Fruit fly (Drosophila melanogaster) whole organism, embryonic: Measurements from ENCODE around the gene CG17124.
A peak's percentile ranks its signal among the peaks of the same experiment; 100 is the strongest.

ENCODE experiments used
- Atf6 ChIP-seq: fragments of 200-800 bp; sonication (Bioruptor generic); IDR thresholded peaks from 2 replicates; pipeline ENCODE4 v1.3.6; 2022; ENCODE audit warnings: missing biosample characterization, missing genetic modification characterization
- BEAF-32 ChIP-seq: fragments of 200-800 bp; sonication (Bioruptor generic); optimal IDR thresholded peaks from 3 replicates; lab custom pipeline; 2017; ENCODE audit warnings: missing biosample characterization, missing genetic modification characterization, mild to moderate bottlenecking, moderate library complexity, missing genetic modification reagents
- C15 ChIP-seq: fragments of 200-800 bp; sonication (Bioruptor generic); IDR thresholded peaks from 3 replicates; pipeline ENCODE4 v1.3.6; 2022; ENCODE audit warnings: missing biosample characterization, missing genetic modification characterization
- CG10321 ChIP-seq: fragments of 200-800 bp; sonication (Bioruptor generic); IDR thresholded peaks from 2 replicates; pipeline ENCODE4 v1.3.6; 2022; ENCODE audit warnings: missing biosample characterization, missing genetic modification characterization
- CG12769 ChIP-seq: fragments of 200-800 bp; sonication (Bioruptor generic); optimal IDR thresholded peaks from 2 replicates; lab custom pipeline; 2019; ENCODE audit warnings: missing biosample characterization, mild to moderate bottlenecking, missing genetic modification characterization, moderate library complexity
- CG14710 ChIP-seq: fragments of 200-800 bp; sonication (Bioruptor generic); optimal IDR thresholded peaks from 3 replicates; lab custom pipeline; 2019; ENCODE audit warnings: missing biosample characterization, mild to moderate bottlenecking, missing genetic modification characterization, moderate library complexity
- CG15011 ChIP-seq: fragments of 200-800 bp; sonication (Bioruptor generic); optimal IDR thresholded peaks from 3 replicates; lab custom pipeline; 2018; ENCODE audit warnings: missing biosample characterization, mild to moderate bottlenecking, missing genetic modification characterization
- CG15479 ChIP-seq: fragments of 200-800 bp; sonication (Bioruptor generic); optimal IDR thresholded peaks from 3 replicates; lab custom pipeline; 2019; ENCODE audit warnings: missing biosample characterization, mild to moderate bottlenecking, missing genetic modification characterization, moderate library complexity
- CG1602 ChIP-seq: fragments of 200-800 bp; sonication (Bioruptor generic); optimal IDR thresholded peaks from 3 replicates; lab custom pipeline; 2016; ENCODE audit warnings: missing biosample characterization, missing genetic modification characterization
- CG1647 ChIP-seq: fragments of 200-800 bp; sonication (Bioruptor generic); optimal IDR thresholded peaks from 3 replicates; lab custom pipeline; 2016; ENCODE audit warnings: missing biosample characterization, missing genetic modification characterization
- CG16779 ChIP-seq: fragments of 200-800 bp; sonication (Bioruptor generic); IDR thresholded peaks from 2 replicates; pipeline ENCODE4 v1.3.6; 2022; ENCODE audit warnings: missing biosample characterization, missing genetic modification characterization
- CG17829 ChIP-seq: fragments of 200-800 bp; optimal IDR thresholded peaks from 2 replicates; lab custom pipeline; 2019; ENCODE audit warnings: missing biosample characterization, mild to moderate bottlenecking, missing genetic modification characterization, moderate library complexity
- CG17912 ChIP-seq: fragments of 200-800 bp; sonication (Bioruptor generic); optimal IDR thresholded peaks from 2 replicates; lab custom pipeline; 2018; ENCODE audit warnings: missing biosample characterization, mild to moderate bottlenecking, missing genetic modification characterization
- CG3847 ChIP-seq: fragments of 200-800 bp; sonication (Bioruptor generic); IDR thresholded peaks from 2 replicates; pipeline ENCODE4 v1.3.6; 2022; ENCODE audit warnings: missing biosample characterization, missing genetic modification characterization
- CG6683 ChIP-seq: fragments of 200-800 bp; sonication (Bioruptor generic); optimal IDR thresholded peaks from 2 replicates; lab custom pipeline; 2017; ENCODE audit warnings: missing biosample characterization, mild to moderate bottlenecking, missing genetic modification characterization, missing genetic modification reagents
- CG7372 ChIP-seq: fragments of 200-800 bp; sonication (Bioruptor generic); IDR thresholded peaks from 2 replicates; pipeline ENCODE4 v1.3.6; 2022; ENCODE audit warnings: missing biosample characterization, missing genetic modification characterization
- CG7839 ChIP-seq: fragments of 200-800 bp; sonication (Bioruptor generic); optimal IDR thresholded peaks from 3 replicates; lab custom pipeline; 2018; ENCODE audit warnings: missing biosample characterization, mild to moderate bottlenecking, missing genetic modification characterization, moderate library complexity
- CG7987 ChIP-seq: fragments of 200-800 bp; sonication (Bioruptor generic); optimal IDR thresholded peaks from 2 replicates; lab custom pipeline; 2018; ENCODE audit warnings: missing biosample characterization, mild to moderate bottlenecking, missing genetic modification characterization, moderate library complexity
- CG9437 ChIP-seq: fragments of 200-800 bp; sonication (Bioruptor generic); optimal IDR thresholded peaks from 2 replicates; lab custom pipeline; 2018; ENCODE audit warnings: missing biosample characterization, mild to moderate bottlenecking, missing genetic modification characterization
- Camta ChIP-seq: fragments of 200-800 bp; sonication (Bioruptor generic); optimal IDR thresholded peaks from 2 replicates; lab custom pipeline; 2016; ENCODE audit warnings: missing biosample characterization, missing genetic modification characterization
- Dad ChIP-seq: fragments of 200-800 bp; sonication (Bioruptor generic); optimal IDR thresholded peaks from 3 replicates; lab custom pipeline; 2016; ENCODE audit warnings: missing biosample characterization, missing genetic modification characterization
- Dfd ChIP-seq, 2 experiments: fragments of >200 bp; optimal IDR thresholded peaks; 2 replicates each; lab custom pipeline; 2017; ENCODE audit warnings: missing biosample characterization in 2 of 2, missing genetic modification characterization in 2 of 2
- Dref ChIP-seq: fragments of 200-800 bp; sonication (Bioruptor generic); IDR thresholded peaks from 2 replicates; pipeline ENCODE4 v1.3.6; 2022; ENCODE audit warnings: missing biosample characterization, missing genetic modification characterization
- Hmr ChIP-seq: fragments of 200-800 bp; sonication (Bioruptor generic); optimal IDR thresholded peaks from 3 replicates; lab custom pipeline; 2017; ENCODE audit warnings: mild to moderate bottlenecking, missing biosample characterization, missing genetic modification reagents, missing genetic modification characterization
- Hr3 ChIP-seq: fragments of 200-800 bp; sonication (Bioruptor generic); optimal IDR thresholded peaks from 3 replicates; lab custom pipeline; 2016; ENCODE audit warnings: missing biosample characterization, missing genetic modification characterization
- Mad ChIP-seq: fragments of 200-800 bp; sonication (Bioruptor generic); optimal IDR thresholded peaks from 2 replicates; lab custom pipeline; 2016; ENCODE audit warnings: missing biosample characterization, missing genetic modification characterization
- Mrtf ChIP-seq: fragments of 200-800 bp; sonication (Bioruptor generic); IDR thresholded peaks from 3 replicates; pipeline ENCODE4 v1.3.6; 2022; ENCODE audit warnings: missing biosample characterization, missing genetic modification characterization
- NC2α ChIP-seq: fragments of 200-800 bp; sonication (Bioruptor generic); optimal IDR thresholded peaks from 2 replicates; lab custom pipeline; 2016; ENCODE audit warnings: missing biosample characterization, missing genetic modification characterization
- Oli ChIP-seq: fragments of 200-800 bp; sonication (Bioruptor generic); optimal IDR thresholded peaks from 2 replicates; lab custom pipeline; 2018; ENCODE audit warnings: missing biosample characterization, mild to moderate bottlenecking, missing genetic modification characterization, moderate library complexity
- Ptx1 ChIP-seq: fragments of 200-800 bp; sonication (Bioruptor generic); IDR thresholded peaks from 2 replicates; pipeline ENCODE4 v1.3.6; 2022; ENCODE audit warnings: missing biosample characterization, missing genetic modification characterization
- Scr ChIP-seq: fragments of 200-800 bp; sonication (Bioruptor generic); IDR thresholded peaks from 2 replicates; pipeline ENCODE4 v1.3.6; 2022; ENCODE audit warnings: missing biosample characterization, missing genetic modification characterization; ENCODE audit not compliant: partially characterized antibody
- Side ChIP-seq: fragments of 200-800 bp; sonication (Bioruptor generic); optimal IDR thresholded peaks from 2 replicates; lab custom pipeline; 2016; ENCODE audit warnings: missing biosample characterization, missing genetic modification characterization
- Sox102F ChIP-seq: fragments of 200-800 bp; sonication (Bioruptor generic); optimal IDR thresholded peaks from 2 replicates; lab custom pipeline; 2018; ENCODE audit warnings: missing biosample characterization, mild to moderate bottlenecking, missing genetic modification characterization, moderate library complexity
- TFAM ChIP-seq: fragments of 200-800 bp; sonication (Bioruptor generic); optimal IDR thresholded peaks from 2 replicates; lab custom pipeline; 2017; ENCODE audit warnings: missing biosample characterization, missing genetic modification characterization, inconsistent platforms
- danr ChIP-seq: fragments of 200-800 bp; sonication (Bioruptor generic); IDR thresholded peaks from 2 replicates; pipeline ENCODE4 v1.3.6; 2022; ENCODE audit warnings: missing biosample characterization, missing genetic modification characterization
- dimm ChIP-seq: fragments of 200-800 bp; sonication (Bioruptor generic); IDR thresholded peaks from 2 replicates; pipeline ENCODE4 v1.3.6; 2022; ENCODE audit warnings: missing biosample characterization, missing genetic modification characterization
- fd102C ChIP-seq: fragments of 200-800 bp; sonication (Bioruptor generic); optimal IDR thresholded peaks from 2 replicates; lab custom pipeline; 2018; ENCODE audit warnings: missing biosample characterization, mild to moderate bottlenecking, missing genetic modification characterization, moderate library complexity
- insv ChIP-seq, 2 experiments: fragments of 200-800 bp; sonication (Bioruptor generic); optimal IDR thresholded peaks; 3 replicates each; lab custom pipeline; 2016 to 2018; ENCODE audit warnings: missing biosample characterization in 2 of 2, missing genetic modification characterization in 2 of 2
- lbe ChIP-seq: fragments of 200-800 bp; sonication (Bioruptor generic); optimal IDR thresholded peaks from 2 replicates; lab custom pipeline; 2016; ENCODE audit warnings: missing biosample characterization, mild to moderate bottlenecking, missing genetic modification characterization
- nmo ChIP-seq: fragments of 200-800 bp; sonication (Bioruptor generic); optimal IDR thresholded peaks from 2 replicates; lab custom pipeline; 2018; ENCODE audit warnings: missing biosample characterization, mild to moderate bottlenecking, missing genetic modification characterization, moderate library complexity
- odd ChIP-seq: fragments of 200-800 bp; sonication (Bioruptor generic); optimal IDR thresholded peaks from 2 replicates; lab custom pipeline; 2017; ENCODE audit warnings: missing biosample characterization, mild to moderate bottlenecking, missing genetic modification characterization
- otp ChIP-seq: fragments of 200-800 bp; sonication (Bioruptor generic); IDR thresholded peaks from 3 replicates; pipeline ENCODE4, ENCODE4 v1.3.6; 2022; ENCODE audit warnings: missing biosample characterization, missing genetic modification characterization
- pho ChIP-seq: fragments of 200-800 bp; sonication (Bioruptor generic); optimal IDR thresholded peaks from 2 replicates; lab custom pipeline; 2016; ENCODE audit warnings: missing biosample characterization, missing genetic modification characterization
- pum ChIP-seq: fragments of 200-800 bp; sonication (Bioruptor generic); optimal IDR thresholded peaks from 2 replicates; lab custom pipeline; 2016; ENCODE audit warnings: missing biosample characterization, missing genetic modification characterization
- salm ChIP-seq: fragments of 200-800 bp; sonication (Bioruptor generic); optimal IDR thresholded peaks from 2 replicates; lab custom pipeline; 2018; ENCODE audit warnings: missing biosample characterization, mild to moderate bottlenecking, missing genetic modification characterization
- schlank ChIP-seq: fragments of 200-800 bp; sonication (Bioruptor generic); optimal IDR thresholded peaks from 2 replicates; lab custom pipeline; 2018; ENCODE audit warnings: missing biosample characterization, mild to moderate bottlenecking, missing genetic modification characterization
- seq ChIP-seq: fragments of 200-800 bp; sonication (Bioruptor generic); IDR thresholded peaks from 2 replicates; pipeline ENCODE4 v1.3.6; 2022; ENCODE audit warnings: missing biosample characterization, missing genetic modification characterization
- slp2 ChIP-seq: fragments of 200-800 bp; sonication (Bioruptor generic); optimal IDR thresholded peaks from 2 replicates; lab custom pipeline; 2016; ENCODE audit warnings: missing biosample characterization, missing genetic modification characterization
- tio ChIP-seq: fragments of 200-800 bp; sonication (Bioruptor generic); optimal IDR thresholded peaks from 2 replicates; lab custom pipeline; 2017; ENCODE audit warnings: missing biosample characterization, missing genetic modification characterization, inconsistent platforms

The CG17124 gene

dm6 chr2L:10751879-10752620, 4.1 kb downstream of the CG17124 start (continued):
- no peak for TF ChIP-seq Scr (GFP tag; lab: Robert Waterston, UW)
- peak; percentile 37 for TF ChIP-seq CG15479 (GFP tag; lab: Kevin White, UChicago)
- peak; percentile 94 for TF ChIP-seq Camta (GFP tag; lab: Kevin White, UChicago)
- peak; percentile 93 for TF ChIP-seq CG7987 (GFP tag; lab: Kevin White, UChicago)
- peak; percentile 50 for TF ChIP-seq slp2
- TF ChIP-seq seq (GFP tag; lab: Robert Waterston, UW) = peak; percentile 90
- peak; percentile 86 for TF ChIP-seq Sox102F
- peak; percentile 82 for TF ChIP-seq salm (tag; lab: Kevin White, UChicago)
- TF ChIP-seq NC2α (GFP tag; lab: Kevin White, UChicago) = peak; percentile 96
- TF ChIP-seq Dfd (GFP tag; optimal IDR thresholded peaks at IDR 0.05; lab: Kevin White, UChicago) = no peak
- peak; percentile 80 for TF ChIP-seq TFAM
- peak; percentile 86 for TF ChIP-seq CG1647
- peak in 1 of 2 experiments; percentile 32 for TF ChIP-seq insv (GFP tag; optimal IDR thresholded peaks at IDR 0.05; lab: Kevin White, UChicago)
- peak; percentile 77 for TF ChIP-seq CG6683 (GFP tag; lab: Kevin White, UChicago)
- TF ChIP-seq Mrtf (GFP tag; lab: Robert Waterston, UW) = peak; percentile 79
- TF ChIP-seq pho (GFP tag; lab: Kevin White, UChicago) = peak; percentile 55
- TF ChIP-seq schlank (tag; lab: Kevin White, UChicago) = peak; percentile 67
- TF ChIP-seq CG14710 = peak; percentile 95
- TF ChIP-seq CG1602 (GFP tag; lab: Kevin White, UChicago) = peak; percentile 88
- TF ChIP-seq Side (GFP tag; lab: Kevin White, UChicago) = peak; percentile 91
- TF ChIP-seq CG16779 = no peak
- peak; percentile 82 for TF ChIP-seq pum (GFP tag; lab: Kevin White, UChicago)
- TF ChIP-seq BEAF-32 (GFP tag; lab: Kevin White, UChicago) = no peak
- TF ChIP-seq odd (GFP tag; lab: Kevin White, UChicago) = peak; percentile 90
- peak; percentile 28; the same call in 1 of the 2 replicates for TF ChIP-seq CG7372 (GFP tag; lab: Robert Waterston, UW)
- TF ChIP-seq CG17829 (tag; lab: Kevin White, UChicago) = peak; percentile 70
- TF ChIP-seq fd102C (GFP tag; lab: Kevin White, UChicago) = peak; percentile 91
- TF ChIP-seq CG17912 (GFP tag; lab: Kevin White, UChicago) = peak; percentile 53
- no peak for TF ChIP-seq Dref (GFP tag; lab: Robert Waterston, UW)
- peak; percentile 65 for TF ChIP-seq CG7839 (tag; lab: Kevin White, UChicago)
- TF ChIP-seq CG15011 (GFP tag; lab: Kevin White, UChicago) = peak; percentile 88
- TF ChIP-seq Dad (GFP tag; lab: Kevin White, UChicago) = peak; percentile 84
- peak; percentile 95 for TF ChIP-seq otp (GFP tag; lab: Robert Waterston, UW)
- TF ChIP-seq nmo (GFP tag; lab: Kevin White, UChicago) = peak; percentile 56
- 0 out of 2 replicates have a peak, but pooled peaks have one; percentile 51 for TF ChIP-seq Ptx1 (GFP tag; lab: Robert Waterston, UW)
- no peak for TF ChIP-seq lbe
- TF ChIP-seq dimm (GFP tag; lab: Robert Waterston, UW) = peak; percentile 47; the same call in 1 of the 2 replicates
- peak; percentile 75 for TF ChIP-seq Oli
- 0 out of 2 replicates have a peak, but pooled peaks have one; percentile 37 for TF ChIP-seq Atf6 (GFP tag; lab: Robert Waterston, UW)
- TF ChIP-seq Hmr (GFP tag; lab: Kevin White, UChicago) = peak; percentile 82
- TF ChIP-seq CG9437 (GFP tag; lab: Kevin White, UChicago) = peak; percentile 19
- TF ChIP-seq Mad (GFP tag; lab: Kevin White, UChicago) = peak; percentile 78
- peak; percentile 54 for TF ChIP-seq danr (GFP tag; lab: Robert Waterston, UW)
- TF ChIP-seq CG12769 = peak; percentile 87
- peak; percentile 42 for TF ChIP-seq CG3847
- TF ChIP-seq CG10321 (GFP tag; lab: Robert Waterston, UW) = 0 out of 2 replicates have a peak, but pooled peaks have one; percentile 57
- TF ChIP-seq tio (GFP tag; lab: Kevin White, UChicago) = peak; percentile 79
- peak; percentile 65 for TF ChIP-seq Hr3
- TF ChIP-seq C15 = no peak
